Fruit fly (Drosophila melanogaster): Measurements from ENCODE around the gene Spn31A.

Spn31A gene

dm6 chr2L:10061276-10061675 lies 660 bp downstream of the Spn31A start (continued):
- TF ChIP-seq maf-S (GFP tag; optimal IDR thresholded peaks at IDR 0.05), result no peak
- TF ChIP-seq CG1024 (GFP tag; IDR thresholded peaks at IDR 0.05), result no peak
- no peak for TF ChIP-seq ash1 (GFP tag; optimal IDR thresholded peaks at IDR 0.05)
- peak; percentile 51 for TF ChIP-seq CG7556 (GFP tag; optimal IDR thresholded peaks at IDR 0.05)
- no peak; the same call in 1 of the 2 replicates for TF ChIP-seq CG31441 (GFP tag; IDR thresholded peaks at IDR 0.05)
- no peak for TF ChIP-seq Stat92E (GFP tag; optimal IDR thresholded peaks at IDR 0.05)
- peak; percentile 22 for TF ChIP-seq CG4424 (GFP tag; optimal IDR thresholded peaks at IDR 0.05)
- peak; percentile 40; the same call in 1 of the 2 replicates for TF ChIP-seq seq (GFP tag; IDR thresholded peaks at IDR 0.05)
- TF ChIP-seq CTCF (GFP tag; optimal IDR thresholded peaks at IDR 0.05), result no peak
- peak; percentile 46 for TF ChIP-seq phol (tag; optimal IDR thresholded peaks at IDR 0.05)
- TF ChIP-seq CG18476 (GFP tag; optimal IDR thresholded peaks at IDR 0.05), result no peak
- TF ChIP-seq CG11695 (GFP tag; IDR thresholded peaks at IDR 0.05), result peak; percentile 20; the same call in 1 of the 3 replicates
- TF ChIP-seq ci (GFP tag; IDR thresholded peaks at IDR 0.05), result no peak
- peak; percentile 7 for TF ChIP-seq CG1602 (GFP tag; optimal IDR thresholded peaks at IDR 0.05)
- TF ChIP-seq CG9215 (GFP tag; IDR thresholded peaks at IDR 0.05), result peak; percentile 37; the same call in 1 of the 2 replicates
- no peak for TF ChIP-seq hkb (optimal IDR thresholded peaks at IDR 0.05)
- no peak; the same call in none of the 2 replicates for TF ChIP-seq hkb (GFP tag; IDR thresholded peaks at IDR 0.05)
- no peak for TF ChIP-seq CG31388 (GFP tag; optimal IDR thresholded peaks at IDR 0.05)
- no peak for TF ChIP-seq Bgb (GFP tag; IDR thresholded peaks at IDR 0.05; ENCODE audit: partially characterized antibody)
- TF ChIP-seq Hand (GFP tag; optimal IDR thresholded peaks at IDR 0.05), result no peak
- no peak for TF ChIP-seq CG9437 (GFP tag; optimal IDR thresholded peaks at IDR 0.05)
- 0 out of 3 replicates have a peak, but pooled peaks have one; percentile 20 for TF ChIP-seq Aef1 (GFP tag; IDR thresholded peaks at IDR 0.05)
- no peak for TF ChIP-seq abd-A (tag; optimal IDR thresholded peaks at IDR 0.05)
- TF ChIP-seq CG10543 (GFP tag; optimal IDR thresholded peaks at IDR 0.05), result peak; percentile 26
- TF ChIP-seq gcm (GFP tag; optimal IDR thresholded peaks at IDR 0.05), result no peak
- no peak for TF ChIP-seq CG5953 (GFP tag; IDR thresholded peaks at IDR 0.05)
- no peak for TF ChIP-seq prd (optimal IDR thresholded peaks at IDR 0.05)
- peak; percentile 51; the same call in 2 of the 3 replicates for TF ChIP-seq prd (GFP tag; IDR thresholded peaks at IDR 0.05)
- peak; percentile 29; the same call in 1 of the 2 replicates for TF ChIP-seq CG10366 (GFP tag; IDR thresholded peaks at IDR 0.05)
- TF ChIP-seq ssp (GFP tag; IDR thresholded peaks at IDR 0.05), result no peak
- no peak for TF ChIP-seq Scr (GFP tag; IDR thresholded peaks at IDR 0.05; ENCODE audit: partially characterized antibody)
- no peak for TF ChIP-seq Kr (GFP tag; optimal IDR thresholded peaks at IDR 0.05)
- no peak for TF ChIP-seq CG12071 (GFP tag; optimal IDR thresholded peaks at IDR 0.05)
- peak; percentile 24 for TF ChIP-seq zf30C (GFP tag; optimal IDR thresholded peaks at IDR 0.05)
- TF ChIP-seq HHEX (GFP tag; optimal IDR thresholded peaks at IDR 0.05), result peak; percentile 5
- TF ChIP-seq gfzf (GFP tag; optimal IDR thresholded peaks at IDR 0.05), result no peak
- TF ChIP-seq hbn (GFP tag; IDR thresholded peaks at IDR 0.05; ENCODE audit: partially characterized antibody), result no peak
- TF ChIP-seq CHES-1-like (GFP tag; optimal IDR thresholded peaks at IDR 0.05), result no peak
- TF ChIP-seq pan (optimal IDR thresholded peaks at IDR 0.05), result no peak
- peak in 1 of 2 experiments; percentile 55 for TF ChIP-seq pan (GFP tag; optimal IDR thresholded peaks at IDR 0.05 in 1 of 2, IDR thresholded peaks at IDR 0.05 in 1 of 2)
- TF ChIP-seq CG30403 (GFP tag; optimal IDR thresholded peaks at IDR 0.05), result peak; percentile 40
- peak; percentile 34 for TF ChIP-seq lab (GFP tag; optimal IDR thresholded peaks at IDR 0.05)
- no peak for TF ChIP-seq sug (tag; optimal IDR thresholded peaks at IDR 0.05)
- TF ChIP-seq dm (GFP tag; optimal IDR thresholded peaks at IDR 0.05), result no peak
- TF ChIP-seq Ssrp (tag; optimal IDR thresholded peaks at IDR 0.05), result peak; percentile 13
- peak; percentile 22 for TF ChIP-seq cwo (GFP tag; optimal IDR thresholded peaks at IDR 0.05)
- TF ChIP-seq pb (GFP tag; optimal IDR thresholded peaks at IDR 0.05), result no peak
- TF ChIP-seq CG34422 (GFP tag; IDR thresholded peaks at IDR 0.05), result no peak
- TF ChIP-seq CG8924 (tag; optimal IDR thresholded peaks at IDR 0.05), result no peak
- TF ChIP-seq p53 (GFP tag; optimal IDR thresholded peaks at IDR 0.05), result no peak
- no peak for TF ChIP-seq CG7357 (GFP tag; IDR thresholded peaks at IDR 0.05)
- peak; percentile 50 for TF ChIP-seq CG9932 (GFP tag; IDR thresholded peaks at IDR 0.05)
